Worm (Caenorhabditis elegans) whole organism, L1 larva: Measurements from ENCODE around the gene ins-6.

ENCODE experiments used
- aha-1 ChIP-seq: fragments of 150-350 bp; optimal IDR thresholded peaks from 2 replicates; lab custom pipeline; 2014; ENCODE audit warnings: missing biosample characterization, missing genetic modification characterization
- alr-1 ChIP-seq: fragments of 200-800 bp; sonication (Bioruptor generic); optimal IDR thresholded peaks from 2 replicates; lab custom pipeline; 2018; ENCODE audit warnings: borderline replicate concordance, mild to moderate bottlenecking, missing genetic modification characterization, missing compliant biosample characterization
- aly-2 ChIP-seq: fragments of 150-350 bp; optimal IDR thresholded peaks from 2 replicates; lab custom pipeline; 2014; ENCODE audit warnings: missing biosample characterization, missing genetic modification characterization
- ama-1 ChIP-seq: fragments of 150-350 bp; optimal IDR thresholded peaks from 2 replicates; lab custom pipeline; 2014
- blmp-1 ChIP-seq: fragments of 150-350 bp; optimal IDR thresholded peaks from 2 replicates; lab custom pipeline; 2014; ENCODE audit warnings: missing biosample characterization, missing genetic modification characterization
- ceh-8 ChIP-seq: fragments of 200-800 bp; sonication (Bioruptor generic); optimal IDR thresholded peaks from 2 replicates; lab custom pipeline; 2018; ENCODE audit warnings: mild to moderate bottlenecking, missing genetic modification characterization, moderate library complexity, missing compliant biosample characterization
- ceh-90 ChIP-seq: sonication (generic microtip); optimal IDR thresholded peaks from 2 replicates; lab custom pipeline; 2016; ENCODE audit warnings: missing genetic modification characterization, missing compliant biosample characterization
- efl-3 ChIP-seq: fragments of 200-800 bp; sonication (Bioruptor generic); optimal IDR thresholded peaks from 2 replicates; lab custom pipeline; 2018; ENCODE audit warnings: mild to moderate bottlenecking, missing genetic modification characterization, missing compliant biosample characterization
- egl-13 ChIP-seq: sonication (generic microtip); optimal IDR thresholded peaks from 2 replicates; lab custom pipeline; 2016; ENCODE audit warnings: missing genotype, missing genetic modification reagents, missing genetic modification characterization, missing compliant biosample characterization
- elt-2 ChIP-seq: sonication (generic microtip); optimal IDR thresholded peaks from 2 replicates; lab custom pipeline; 2016; ENCODE audit warnings: missing genetic modification characterization, mild to moderate bottlenecking, inconsistent platforms, missing compliant biosample characterization, missing genetic modification reagents
- ets-5 ChIP-seq: fragments of 200-800 bp; sonication (Bioruptor generic); IDR thresholded peaks from 2 replicates; pipeline ENCODE4 v1.3.6; 2022; ENCODE audit warnings: missing genetic modification characterization, missing compliant biosample characterization
- fkh-4 ChIP-seq: sonication (generic microtip); optimal IDR thresholded peaks from 2 replicates; lab custom pipeline; 2016; ENCODE audit warnings: missing compliant biosample characterization, missing genetic modification characterization, borderline replicate concordance
- fkh-8 ChIP-seq: sonication (generic microtip); optimal IDR thresholded peaks from 2 replicates; lab custom pipeline; 2016; ENCODE audit warnings: mild to moderate bottlenecking, missing genetic modification characterization, missing compliant biosample characterization
- fos-1 ChIP-seq: fragments of 150-350 bp; optimal IDR thresholded peaks from 2 replicates; lab custom pipeline; 2014; ENCODE audit warnings: missing biosample characterization, missing genetic modification characterization
- grh-1 ChIP-seq: fragments of 200-800 bp; sonication (Bioruptor generic); IDR thresholded peaks from 2 replicates; pipeline ENCODE4 v1.3.6; 2022; ENCODE audit warnings: missing genetic modification reagents, missing genetic modification characterization, missing compliant biosample characterization
- lin-15B ChIP-seq: fragments of 150-350 bp; sonication (generic microtip); optimal IDR thresholded peaks from 3 replicates; lab custom pipeline; 2014; ENCODE audit warnings: missing biosample characterization, missing genetic modification characterization
- lin-35 ChIP-seq, 2 experiments: fragments of 150-350 bp; optimal IDR thresholded peaks; 2 replicates each; lab custom pipeline; 2014; ENCODE audit warnings: missing biosample characterization in 2 of 2, missing genetic modification characterization in 2 of 2, missing genetic modification reagents in 2 of 2
- lin-39 ChIP-seq: fragments of 150-350 bp; optimal IDR thresholded peaks from 2 replicates; lab custom pipeline; 2014; ENCODE audit warnings: missing biosample characterization, missing genetic modification reagents, missing genetic modification characterization
- mab-9 ChIP-seq: fragments of 200-800 bp; sonication (Bioruptor generic); IDR thresholded peaks from 2 replicates; pipeline ENCODE4 v1.3.6; 2022; ENCODE audit warnings: missing genetic modification reagents, missing genetic modification characterization, missing compliant biosample characterization
- mdl-1 ChIP-seq, 2 experiments: fragments of 150-350 bp; optimal IDR thresholded peaks; 2 replicates each; lab custom pipeline; 2014 to 2017; ENCODE audit warnings: missing biosample characterization in 2 of 2, missing genetic modification characterization in 2 of 2, inconsistent platforms in 1 of 2
- nhr-11 ChIP-seq: fragments of 150-350 bp; optimal IDR thresholded peaks from 2 replicates; lab custom pipeline; 2014; ENCODE audit warnings: missing biosample characterization, missing genetic modification characterization
- nhr-12 ChIP-seq: sonication (generic microtip); optimal IDR thresholded peaks from 2 replicates; lab custom pipeline; 2017; ENCODE audit warnings: missing biosample characterization, missing genetic modification characterization
- nhr-28 ChIP-seq: fragments of 150-350 bp; optimal IDR thresholded peaks from 2 replicates; lab custom pipeline; 2014; ENCODE audit warnings: missing biosample characterization, missing genetic modification characterization
- nhr-47 ChIP-seq: sonication (generic microtip); optimal IDR thresholded peaks from 2 replicates; lab custom pipeline; 2016; ENCODE audit warnings: mild to moderate bottlenecking, missing genetic modification characterization, moderate library complexity, missing compliant biosample characterization
- nhr-71 ChIP-seq: sonication (generic microtip); optimal IDR thresholded peaks from 2 replicates; lab custom pipeline; 2016; ENCODE audit warnings: mild to moderate bottlenecking, missing genetic modification characterization, moderate library complexity, missing compliant biosample characterization
- nhr-76 ChIP-seq: sonication (generic microtip); optimal IDR thresholded peaks from 2 replicates; lab custom pipeline; 2017; ENCODE audit warnings: missing biosample characterization, missing genetic modification characterization
- nhr-77 ChIP-seq: fragments of 150-350 bp; optimal IDR thresholded peaks from 2 replicates; lab custom pipeline; 2014; ENCODE audit warnings: missing biosample characterization, missing genetic modification characterization
- nhr-84 ChIP-seq: sonication (generic microtip); optimal IDR thresholded peaks from 2 replicates; lab custom pipeline; 2017; ENCODE audit warnings: missing biosample characterization, missing genetic modification characterization
- nhr-90 ChIP-seq: sonication (generic microtip); optimal IDR thresholded peaks from 2 replicates; lab custom pipeline; 2016; ENCODE audit warnings: mild to moderate bottlenecking, missing genetic modification characterization, missing compliant biosample characterization; ENCODE audit not compliant: poor library complexity
- pag-3 ChIP-seq: sonication (generic microtip); optimal IDR thresholded peaks from 2 replicates; lab custom pipeline; 2017; ENCODE audit warnings: missing genetic modification characterization, mild to moderate bottlenecking, missing compliant biosample characterization, antibody characterized with exemption, borderline replicate concordance; ENCODE audit not compliant: insufficient read depth
- pqm-1 ChIP-seq: sonication (generic microtip); optimal IDR thresholded peaks from 3 replicates; lab custom pipeline; 2017; ENCODE audit warnings: missing biosample characterization, missing genetic modification characterization
- skn-1 ChIP-seq: fragments of 150-350 bp; optimal IDR thresholded peaks from 2 replicates; lab custom pipeline; 2014; ENCODE audit warnings: missing biosample characterization, missing genetic modification characterization
- snpc-4 ChIP-seq: fragments of 150-350 bp; optimal IDR thresholded peaks from 2 replicates; lab custom pipeline; 2014; ENCODE audit warnings: missing biosample characterization, missing genetic modification characterization
- snu-23 ChIP-seq: sonication (generic microtip); optimal IDR thresholded peaks from 2 replicates; lab custom pipeline; 2016; ENCODE audit warnings: missing genetic modification characterization, missing compliant biosample characterization
- swsn-7 ChIP-seq: sonication (generic microtip); optimal IDR thresholded peaks from 2 replicates; lab custom pipeline; 2016; ENCODE audit warnings: missing genetic modification characterization, missing compliant biosample characterization
- unc-98 ChIP-seq: fragments of 200-800 bp; sonication (Bioruptor generic); IDR thresholded peaks from 2 replicates; pipeline ENCODE4 v1.3.6; 2022; ENCODE audit warnings: missing genetic modification characterization, missing compliant biosample characterization
- ztf-11 ChIP-seq, 2 experiments: sonication (generic microtip); optimal IDR thresholded peaks; 2 replicates each; lab custom pipeline; 2016 to 2017; ENCODE audit warnings: missing genetic modification characterization in 2 of 2, missing biosample characterization in 1 of 2, missing compliant biosample characterization in 1 of 2

ins-6 gene

ce11 chrII:6031106-6031505 lies 30.9 kb downstream of the ins-6 start, which contains the start of gene frpr-16:
TSS of gene frpr-16 (minus strand) at chrII:6031206.
- TF ChIP-seq aha-1 (tag; lab: Kevin White, UChicago) (no peak), swsn-7 (no peak), blmp-1 (tag; lab: Kevin White, UChicago) (no peak), ceh-90 (tag; lab: Kevin White, UChicago) (no peak), alr-1 (no peak), ama-1 (lab: Kevin White, UChicago) (no peak), snpc-4 (tag; lab: Kevin White, UChicago) (no peak), lin-15B (tag; lab: Kevin White, UChicago) (no peak), efl-3 (GFP tag; lab: Kevin White, UChicago) (no peak), fkh-4 (no peak), pqm-1 (tag; lab: Kevin White, UChicago) (no peak), egl-13 (tag; lab: Kevin White, UChicago) (no peak), nhr-28 (tag; lab: Kevin White, UChicago) (no peak)

ce11 chrII:6043166-6043565 lies 42.9 kb downstream of the ins-6 start, which contains the start of gene R12C12.10:
TSS of gene R12C12.10 (minus strand) at chrII:6043266.
- TF ChIP-seq unc-98 (GFP tag; lab: Robert Waterston, UW): no peak
- no peak for TF ChIP-seq elt-2 (tag; lab: Kevin White, UChicago)
- TF ChIP-seq nhr-47 (tag; lab: Kevin White, UChicago): no peak
- no peak for TF ChIP-seq alr-1
- TF ChIP-seq lin-35 (GFP tag; optimal IDR thresholded peaks at IDR 0.05; lab: Kevin White, UChicago): no peak
- no peak for TF ChIP-seq mab-9 (GFP tag; lab: Robert Waterston, UW)
- no peak for TF ChIP-seq ztf-11 (tag; optimal IDR thresholded peaks at IDR 0.05; lab: Kevin White, UChicago)
- TF ChIP-seq grh-1: no peak
- no peak for TF ChIP-seq lin-39 (tag; lab: Kevin White, UChicago)
- no peak for TF ChIP-seq pag-3 (tag; lab: Kevin White, UChicago)
- no peak for TF ChIP-seq nhr-12 (tag; lab: Kevin White, UChicago)
- TF ChIP-seq nhr-11 (tag; lab: Kevin White, UChicago): no peak

ce11 chrII:6045048-6045447 lies 44.8 kb downstream of the ins-6 start, which contains the start of gene R12C12.5:
TSS of gene R12C12.5 (minus strand) at chrII:6045148.
- TF ChIP-seq nhr-76 (tag; lab: Kevin White, UChicago) (no peak), aly-2 (tag; lab: Kevin White, UChicago) (no peak), snu-23 (GFP tag; lab: Kevin White, UChicago) (no peak), egl-13 (tag; lab: Kevin White, UChicago) (no peak), nhr-71 (no peak), ceh-90 (tag; lab: Kevin White, UChicago) (no peak), nhr-47 (tag; lab: Kevin White, UChicago) (no peak), nhr-12 (tag; lab: Kevin White, UChicago) (no peak), fkh-8 (no peak), nhr-28 (tag; lab: Kevin White, UChicago) (no peak), nhr-90 (no peak), skn-1 (tag; lab: Kevin White, UChicago) (no peak), nhr-84 (tag; lab: Kevin White, UChicago) (no peak), mdl-1 (tag; optimal IDR thresholded peaks at IDR 0.05; lab: Kevin White, UChicago) (no peak), ceh-8 (GFP tag; lab: Kevin White, UChicago) (no peak), fos-1 (tag; lab: Kevin White, UChicago) (no peak), ets-5 (no peak), nhr-77 (tag; lab: Kevin White, UChicago) (no peak), snpc-4 (tag; lab: Kevin White, UChicago) (no peak), elt-2 (tag; lab: Kevin White, UChicago) (no peak)
